Fruit fly (Drosophila melanogaster): ENCODE data around the gene stops.

DNA sequence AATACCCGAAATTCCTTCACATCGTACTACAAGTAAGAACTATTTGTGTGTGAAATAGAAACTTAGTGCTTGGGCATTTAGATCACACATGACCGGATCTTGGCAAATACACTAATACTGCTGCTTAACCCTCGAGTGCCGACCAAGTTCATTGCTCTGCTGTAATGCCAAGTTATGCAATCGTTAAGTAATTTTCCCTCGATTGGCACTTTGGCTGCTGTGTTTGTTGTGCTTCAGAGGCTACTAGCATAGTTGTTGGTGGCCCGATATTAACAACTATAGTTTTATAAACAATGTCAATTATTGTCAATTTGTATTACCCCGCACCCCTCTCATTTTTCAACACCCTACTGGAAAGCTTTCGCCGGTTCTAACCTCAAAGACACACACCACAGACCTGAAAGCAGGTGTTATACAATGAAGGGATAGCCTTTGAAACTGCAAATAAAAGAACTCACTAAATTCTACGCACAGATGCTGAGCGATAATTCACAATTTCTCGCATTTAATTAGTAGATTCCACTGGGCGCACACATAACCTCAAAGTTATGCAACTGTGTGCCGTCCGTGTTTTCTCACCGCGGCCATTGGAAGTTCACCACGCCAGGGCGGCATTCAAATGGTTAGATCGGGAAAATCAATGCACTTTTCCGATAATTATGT is 49.4 kb upstream of the stops start:
- TF ChIP-seq psq (optimal IDR thresholded peaks at IDR 0.05), result no peak
- no peak for TF ChIP-seq h (optimal IDR thresholded peaks at IDR 0.05)
- no peak for TF ChIP-seq insv (optimal IDR thresholded peaks at IDR 0.05)
- TF ChIP-seq ttk (optimal IDR thresholded peaks at IDR 0.05), result no peak
